Fruit fly (Drosophila melanogaster) whole organism, adult: ENCODE results near the gene unc80.

Experiments
- CG11617 ChIP-seq: fragments of 200-800 bp; sonication (Bioruptor generic); optimal IDR thresholded peaks from 2 replicates; lab custom pipeline; 2017; ENCODE audit warnings: mild to moderate bottlenecking, missing biosample characterization, missing genetic modification reagents, missing genetic modification characterization
- CG12768 ChIP-seq: fragments of 200-800 bp; sonication (Bioruptor generic); optimal IDR thresholded peaks from 2 replicates; lab custom pipeline; 2017; ENCODE audit warnings: missing biosample characterization, missing genetic modification characterization, mild to moderate bottlenecking, moderate library complexity, missing genetic modification reagents
- CG14711 ChIP-seq: fragments of 200-800 bp; sonication (Bioruptor generic); optimal IDR thresholded peaks from 2 replicates; lab custom pipeline; 2018; ENCODE audit warnings: missing biosample characterization, mild to moderate bottlenecking, missing genetic modification characterization, moderate library complexity
- CG1620 ChIP-seq: fragments of 200-800 bp; sonication (Bioruptor generic); optimal IDR thresholded peaks from 2 replicates; lab custom pipeline; 2016; ENCODE audit warnings: missing biosample characterization, missing genetic modification characterization
- CG33017 ChIP-seq: fragments of 200-800 bp; sonication (Bioruptor generic); optimal IDR thresholded peaks from 2 replicates; lab custom pipeline; 2018; ENCODE audit warnings: missing biosample characterization, mild to moderate bottlenecking, missing genetic modification characterization, moderate library complexity
- CG5204 ChIP-seq: fragments of 200-800 bp; sonication (Bioruptor generic); optimal IDR thresholded peaks from 2 replicates; lab custom pipeline; 2016; ENCODE audit warnings: missing biosample characterization, missing genetic modification characterization
- CG7045 ChIP-seq: fragments of 200-800 bp; sonication (Bioruptor generic); optimal IDR thresholded peaks from 2 replicates; lab custom pipeline; 2017; ENCODE audit warnings: missing biosample characterization, mild to moderate bottlenecking, missing genetic modification characterization
- CG7101 ChIP-seq: fragments of 200-800 bp; sonication (Bioruptor generic); optimal IDR thresholded peaks from 2 replicates; lab custom pipeline; 2018; ENCODE audit warnings: missing biosample characterization, mild to moderate bottlenecking, missing genetic modification characterization, moderate library complexity
- Clk ChIP-seq: fragments of 200-800 bp; sonication (Bioruptor generic); optimal IDR thresholded peaks from 2 replicates; lab custom pipeline; 2017; ENCODE audit warnings: missing biosample characterization, missing genetic modification characterization
- Crg-1 ChIP-seq: fragments of 200-800 bp; sonication (Bioruptor generic); optimal IDR thresholded peaks from 2 replicates; lab custom pipeline; 2016; ENCODE audit warnings: missing biosample characterization, missing genetic modification characterization
- Hr96 ChIP-seq: fragments of 200-800 bp; sonication (Bioruptor generic); optimal IDR thresholded peaks from 2 replicates; lab custom pipeline; 2016; ENCODE audit warnings: missing biosample characterization, missing genetic modification characterization
- Mnt ChIP-seq: fragments of 200-800 bp; sonication (Bioruptor generic); optimal IDR thresholded peaks from 2 replicates; lab custom pipeline; 2016; ENCODE audit warnings: missing biosample characterization, mild to moderate bottlenecking, missing genetic modification characterization
- bab1 ChIP-seq: fragments of 200-800 bp; sonication (Bioruptor generic); optimal IDR thresholded peaks from 3 replicates; lab custom pipeline; 2019; ENCODE audit warnings: missing biosample characterization, mild to moderate bottlenecking, missing genetic modification characterization, moderate library complexity
- cic ChIP-seq: fragments of 200-800 bp; sonication (Bioruptor generic); optimal IDR thresholded peaks from 2 replicates; lab custom pipeline; 2017; ENCODE audit warnings: missing biosample characterization, mild to moderate bottlenecking, missing genetic modification characterization, moderate library complexity
- cnc ChIP-seq, 2 experiments: fragments of >200 bp; optimal IDR thresholded peaks; 2 replicates each; lab custom pipeline; 2017
- kay ChIP-seq: fragments of 200-800 bp; sonication (Bioruptor generic); peaks from one replicate; lab custom pipeline; 2016; ENCODE audit warnings: missing biosample characterization, missing genetic modification characterization, borderline replicate concordance
- ovo ChIP-seq: fragments of 200-800 bp; sonication (Bioruptor generic); optimal IDR thresholded peaks from 2 replicates; lab custom pipeline; 2016; ENCODE audit warnings: missing biosample characterization, missing genetic modification characterization
- pad ChIP-seq: fragments of 200-800 bp; sonication (Bioruptor generic); optimal IDR thresholded peaks from 3 replicates; lab custom pipeline; 2017; ENCODE audit warnings: missing biosample characterization, missing genetic modification characterization, mild to moderate bottlenecking, moderate library complexity, missing genetic modification reagents
- tj ChIP-seq: fragments of 200-800 bp; sonication (Bioruptor generic); optimal IDR thresholded peaks from 3 replicates; lab custom pipeline; 2017; ENCODE audit warnings: missing biosample characterization, mild to moderate bottlenecking, missing genetic modification characterization, moderate library complexity
- toe ChIP-seq: fragments of 200-800 bp; sonication (Bioruptor generic); optimal IDR thresholded peaks from 2 replicates; lab custom pipeline; 2016; ENCODE audit warnings: missing biosample characterization, missing genetic modification characterization

unc80 gene

dm6 chr3R:27694018-27694417 lies 31.8 kb downstream of the unc80 start, which contains the start of gene CG43319:
Gene CG43319, plus strand, starts transcription at chr3R:27694318.
- TF ChIP-seq CG7101 (tag; lab: Kevin White, UChicago) (no peak), CG5204 (no peak), Crg-1 (GFP tag; lab: Kevin White, UChicago) (no peak)

DNA sequence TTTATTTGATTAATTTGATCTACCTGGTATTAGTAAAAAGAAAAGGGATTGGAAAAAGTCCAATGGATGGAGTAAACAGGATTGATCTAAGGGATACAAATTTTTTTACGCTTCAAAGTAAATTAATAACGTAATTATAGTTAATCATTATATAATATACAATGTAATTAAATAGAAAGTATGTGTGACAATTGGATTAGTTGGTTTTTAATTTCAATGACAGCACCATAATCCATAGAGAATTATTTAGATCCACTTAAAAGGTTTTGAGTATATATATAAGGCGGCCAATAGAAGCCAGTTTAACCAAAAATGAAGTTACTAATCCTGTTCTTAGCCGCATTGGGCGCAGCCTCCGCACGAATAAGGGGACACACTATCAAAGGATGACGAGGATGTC lies 32.3 kb downstream of the unc80 start, which contains the start of gene Acp98AB:
Acp98AB (plus strand) TSS at position 301 of the 400 bp plus-strand sequence.
- TF ChIP-seq CG5204 (no peak), pad (GFP tag; lab: Kevin White, UChicago) (no peak), CG33017 (tag; lab: Kevin White, UChicago) (no peak), CG7101 (tag; lab: Kevin White, UChicago) (no peak), Hr96 (GFP tag; lab: Kevin White, UChicago) (no peak), Crg-1 (GFP tag; lab: Kevin White, UChicago) (no peak), CG1620 (no peak), CG7045 (GFP tag; lab: Kevin White, UChicago) (no peak), CG12768 (GFP tag; lab: Kevin White, UChicago) (no peak), kay (GFP tag; lab: Kevin White, UChicago) (no peak), cnc (optimal IDR thresholded peaks at IDR 0.05; lab: Kevin White, UChicago) (no peak), toe (GFP tag; lab: Kevin White, UChicago) (no peak), tj (no peak), Clk (GFP tag; lab: Kevin White, UChicago) (no peak), ovo (GFP tag; lab: Kevin White, UChicago) (no peak), bab1 (GFP tag; lab: Kevin White, UChicago) (no peak)

- TF ChIP-seq Clk (GFP tag; lab: Kevin White, UChicago), result no peak
These were observed 32.8 kb downstream of the unc80 start, which contains the start of gene HSPBAP1 for dm6 chr3R:27695019-27695418. Gene HSPBAP1, plus strand, starts transcription at chr3R:27695235.

- TF ChIP-seq pad (GFP tag; lab: Kevin White, UChicago) (peak; percentile 99), CG7101 (tag; lab: Kevin White, UChicago) (no peak)
These were observed 37.4 kb downstream of the unc80 start, which contains the start of gene ALiX for dm6 chr3R:27699540-27700228. Gene ALiX, minus strand, starts transcription at chr3R:27700110.

dm6 chr3R:27700229-27700573 lies 38.0 kb downstream of the unc80 start, which contains the start of gene btz:
Gene btz, plus strand, starts transcription at chr3R:27700361.
- TF ChIP-seq CG14711 (tag; lab: Kevin White, UChicago) (peak; percentile 98), tj (no peak), Mnt (GFP tag; lab: Kevin White, UChicago) (no peak), CG7101 (tag; lab: Kevin White, UChicago) (peak; percentile 12), cic (GFP tag; lab: Kevin White, UChicago) (no peak), kay (GFP tag; lab: Kevin White, UChicago) (no peak), CG5204 (no peak), CG12768 (GFP tag; lab: Kevin White, UChicago) (no peak), Hr96 (GFP tag; lab: Kevin White, UChicago) (no peak), cnc (optimal IDR thresholded peaks at IDR 0.05; lab: Kevin White, UChicago) (no peak), ovo (GFP tag; lab: Kevin White, UChicago) (peak; percentile 35), CG11617 (no peak), CG1620 (no peak), Clk (GFP tag; lab: Kevin White, UChicago) (no peak), pad (GFP tag; lab: Kevin White, UChicago) (no peak), toe (GFP tag; lab: Kevin White, UChicago) (peak; percentile 13)

DNA sequence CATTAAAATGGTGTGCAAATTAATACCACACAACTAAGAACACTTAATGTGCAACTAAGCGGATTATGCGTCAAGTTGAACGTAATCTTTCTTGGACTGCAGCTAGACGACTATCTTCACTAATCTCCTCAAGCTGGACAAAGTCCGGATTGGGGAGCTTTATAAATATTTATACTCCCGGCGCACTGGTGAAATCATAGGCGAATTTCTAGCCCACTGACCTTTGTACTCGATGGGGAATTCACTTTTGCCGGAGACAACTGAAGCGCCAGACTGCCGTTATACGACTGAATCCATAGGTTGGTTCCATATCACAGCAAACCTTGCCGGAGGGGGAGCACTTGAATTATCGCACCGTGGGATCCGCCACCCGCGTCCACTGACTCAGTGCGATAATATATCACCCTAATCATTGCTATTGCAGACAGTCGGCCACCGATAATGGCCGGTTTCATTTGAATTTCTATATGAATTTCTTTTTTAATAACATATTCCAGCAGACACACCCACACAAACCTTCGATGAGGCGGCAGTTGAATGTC lies 43.9 kb downstream of the unc80 start:
- peak; percentile 82 for TF ChIP-seq CG12768 (GFP tag; lab: Kevin White, UChicago)
- no peak for TF ChIP-seq Crg-1 (GFP tag; lab: Kevin White, UChicago)
- TF ChIP-seq Hr96 (GFP tag; lab: Kevin White, UChicago), result peak; percentile 16

DNA sequence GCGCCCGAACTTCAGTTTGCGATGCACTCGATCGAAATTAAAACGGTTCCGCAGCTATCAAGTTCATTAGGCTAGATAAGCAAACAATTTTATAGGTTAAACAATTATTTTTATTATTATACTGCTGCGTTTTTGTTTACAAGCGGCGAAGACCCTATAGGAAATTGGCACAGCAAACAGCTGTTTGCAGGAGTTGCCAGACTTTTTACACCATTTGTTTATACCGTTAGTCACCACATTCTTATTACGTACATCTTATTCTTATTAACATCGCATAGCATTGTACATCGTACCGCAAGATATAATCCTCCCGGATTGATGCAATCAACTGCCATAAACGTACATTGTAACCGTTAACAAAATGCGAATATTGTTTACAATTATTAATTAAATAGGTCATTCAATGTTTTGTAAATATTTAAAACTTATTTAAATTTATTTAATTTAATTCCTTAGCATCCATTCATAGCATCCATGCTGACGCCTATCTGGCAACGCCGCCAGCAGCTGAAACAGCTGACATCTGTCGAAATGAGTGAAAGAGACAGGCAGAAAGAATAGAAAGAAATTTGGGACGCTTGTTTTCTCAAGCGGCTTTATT lies 44.4 kb downstream of the unc80 start, which contains the start of the genes CROT and CG12877:
CROT (minus strand) TSS at position 171 of the 601 bp plus-strand sequence.
CG12877 (plus strand) TSS at position 520 of the 601 bp plus-strand sequence.
- TF ChIP-seq CG7045 (GFP tag; lab: Kevin White, UChicago), result peak; percentile 86
- no peak for TF ChIP-seq cnc (optimal IDR thresholded peaks at IDR 0.05; lab: Kevin White, UChicago)
- TF ChIP-seq CG1620, result peak; percentile 55
- TF ChIP-seq CG12768 (GFP tag; lab: Kevin White, UChicago), result peak; percentile 62
- peak; percentile 63 for TF ChIP-seq tj
- TF ChIP-seq Mnt (GFP tag; lab: Kevin White, UChicago), result peak; percentile 25
- TF ChIP-seq Clk (GFP tag; lab: Kevin White, UChicago), result peak; percentile 58
- TF ChIP-seq CG7101 (tag; lab: Kevin White, UChicago), result peak; percentile 71
- no peak for TF ChIP-seq cic (GFP tag; lab: Kevin White, UChicago)
- peak; percentile 78 for TF ChIP-seq ovo (GFP tag; lab: Kevin White, UChicago)
- TF ChIP-seq Crg-1 (GFP tag; lab: Kevin White, UChicago), result peak; percentile 70
- peak; percentile 85 for TF ChIP-seq bab1 (GFP tag; lab: Kevin White, UChicago)
- TF ChIP-seq toe (GFP tag; lab: Kevin White, UChicago), result peak; percentile 81
- TF ChIP-seq CG14711 (tag; lab: Kevin White, UChicago), result peak; percentile 72
- peak; percentile 61 for TF ChIP-seq pad (GFP tag; lab: Kevin White, UChicago)
- peak; percentile 89 for TF ChIP-seq kay (GFP tag; lab: Kevin White, UChicago)
- peak; percentile 86 for TF ChIP-seq CG11617
- TF ChIP-seq CG33017 (tag; lab: Kevin White, UChicago), result peak; percentile 73
- TF ChIP-seq CG5204, result peak; percentile 65
- TF ChIP-seq Hr96 (GFP tag; lab: Kevin White, UChicago), result peak; percentile 43
